Fruit fly (Drosophila melanogaster) Kc167 (cell line): ENCODE measurements around the gene laf.

Experiments
- Myc ChIP-seq: fragments of >200 bp; optimal IDR thresholded peaks from 2 replicates; lab custom pipeline; 2017; ENCODE audit warnings: missing external identifiers
- h ChIP-seq: fragments of >200 bp; optimal IDR thresholded peaks from 3 replicates; lab custom pipeline; 2018; ENCODE audit warnings: missing external identifiers
- psq ChIP-seq: fragments of >200 bp; optimal IDR thresholded peaks from 2 replicates; lab custom pipeline; 2017; ENCODE audit warnings: missing external identifiers
- ttk ChIP-seq: sonication (Bioruptor generic); optimal IDR thresholded peaks from 2 replicates; lab custom pipeline; 2017; ENCODE audit warnings: missing external identifiers

DNA sequence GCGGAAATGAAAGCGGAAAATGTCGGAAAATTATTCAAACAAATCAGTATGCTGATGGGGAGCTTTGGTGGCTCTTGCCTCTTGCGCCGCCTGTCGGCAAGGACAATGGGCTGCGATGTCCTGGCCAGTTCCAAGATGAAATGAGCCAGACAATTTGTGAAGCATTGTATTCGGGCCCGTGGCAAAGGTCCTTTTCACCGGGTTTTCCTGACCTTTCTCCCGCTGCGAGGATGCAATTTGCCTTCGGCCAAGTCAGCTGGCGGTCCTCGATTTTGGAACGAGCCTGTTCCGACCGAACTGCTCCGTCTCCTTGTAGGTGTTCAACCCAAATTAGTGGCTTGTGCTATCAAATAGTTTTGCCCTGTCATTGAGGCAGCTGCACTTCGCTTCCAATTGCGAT, 30.9 kb downstream of the laf start:
- TF ChIP-seq psq (lab: Kevin White, UChicago) (no peak), Myc (lab: Kevin White, UChicago) (no peak), h (lab: Kevin White, UChicago) (no peak), ttk (lab: Kevin White, UChicago) (no peak)
